Worm (Caenorhabditis elegans): ENCODE data around the gene W03A5.6.

ce11 chrIII:5424363-5424762 lies 16.1 kb downstream of the W03A5.6 start:
- TF ChIP-seq nhr-76 (tag; optimal IDR thresholded peaks at IDR 0.05): no peak
- no peak for TF ChIP-seq arid-1 (GFP tag; conservative IDR thresholded peaks at IDR 0.05)
